Worm (Caenorhabditis elegans): Measurements from ENCODE around the gene kvs-4.

Gene kvs-4

ce11 chrIII:11012264-11012663 is at the start of gene kvs-4:
Gene kvs-4, plus strand, starts transcription at chrIII:11012564.
- TF ChIP-seq ref-1 (GFP tag; conservative IDR thresholded peaks at IDR 0.05), result no peak
- no peak for TF ChIP-seq klf-2 (GFP tag; conservative IDR thresholded peaks at IDR 0.05)
- no peak for TF ChIP-seq T22C8.4 (GFP tag; IDR thresholded peaks at IDR 0.05)

DNA sequence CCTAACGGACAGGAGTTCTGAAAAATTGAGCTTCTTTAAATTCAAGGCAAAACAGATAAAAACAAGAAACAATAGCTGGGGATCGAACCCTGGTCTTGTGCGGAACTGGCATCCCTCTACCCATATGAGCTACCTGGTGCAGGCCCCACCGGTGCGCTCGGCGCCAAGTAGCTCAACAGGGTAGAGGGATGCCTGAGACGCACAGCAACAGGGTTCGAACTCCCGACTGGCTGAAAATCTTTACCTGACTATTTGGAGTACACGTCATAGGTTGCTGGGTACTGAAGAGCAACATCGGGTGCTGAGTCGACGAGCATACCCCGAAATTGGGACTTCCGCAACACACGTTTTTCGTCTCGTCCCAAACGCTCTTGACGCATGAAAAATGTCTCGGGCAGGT is 49.5 kb upstream of the kvs-4 start:
- no peak for TF ChIP-seq flt-1 (GFP tag; IDR thresholded peaks at IDR 0.05)
- TF ChIP-seq cog-1 (tag; optimal IDR thresholded peaks at IDR 0.05), result no peak
- no peak for TF ChIP-seq med-1 (GFP tag; optimal IDR thresholded peaks at IDR 0.05; ENCODE audit: insufficient read depth)
- no peak for TF ChIP-seq ztf-23 (GFP tag; IDR thresholded peaks at IDR 0.05)
- no peak for TF ChIP-seq tab-1 (GFP tag; IDR thresholded peaks at IDR 0.05)
- TF ChIP-seq T22C8.4 (GFP tag; IDR thresholded peaks at IDR 0.05), result no peak
- no peak for TF ChIP-seq klf-2 (GFP tag; conservative IDR thresholded peaks at IDR 0.05)
- no peak for TF ChIP-seq ref-1 (GFP tag; conservative IDR thresholded peaks at IDR 0.05)
- TF ChIP-seq ztf-29 (GFP tag; IDR thresholded peaks at IDR 0.05), result no peak

ce11 chrIII:10967010-10967409 is 45.4 kb upstream of the kvs-4 start, which contains the start of gene W05B2.2:
Gene W05B2.2, minus strand, starts transcription at chrIII:10967110.
- TF ChIP-seq tab-1 (GFP tag; IDR thresholded peaks at IDR 0.05) (no peak), med-1 (GFP tag; optimal IDR thresholded peaks at IDR 0.05; ENCODE audit: insufficient read depth) (no peak), cog-1 (tag; optimal IDR thresholded peaks at IDR 0.05) (no peak), ztf-23 (GFP tag; IDR thresholded peaks at IDR 0.05) (no peak), ref-1 (GFP tag; conservative IDR thresholded peaks at IDR 0.05) (no peak), ztf-29 (GFP tag; IDR thresholded peaks at IDR 0.05) (no peak), klf-2 (GFP tag; conservative IDR thresholded peaks at IDR 0.05) (no peak), T22C8.4 (GFP tag; IDR thresholded peaks at IDR 0.05) (no peak), flt-1 (GFP tag; IDR thresholded peaks at IDR 0.05) (no peak)

DNA sequence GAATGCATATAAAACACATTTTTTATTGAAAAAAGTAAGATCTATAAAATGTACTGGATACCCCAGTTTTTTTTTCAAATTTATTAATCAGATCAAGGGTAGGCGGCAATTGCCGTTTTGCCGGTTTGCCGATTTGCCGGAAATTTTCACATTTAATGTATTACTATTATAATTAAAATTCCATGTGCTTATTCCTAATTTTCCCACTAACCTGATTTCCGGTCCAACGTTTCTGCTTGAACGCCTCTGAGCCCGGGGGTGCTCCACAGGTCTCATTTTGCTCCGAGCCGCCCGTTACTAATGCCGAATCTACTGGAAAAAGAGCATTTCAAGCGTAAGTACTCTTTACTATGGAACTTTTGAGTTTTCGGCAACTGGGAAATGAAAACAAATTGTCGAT is 42.7 kb upstream of the kvs-4 start, which contains the start of gene dhc-4:
dhc-4 (plus strand) TSS at position 301 of the 400 bp plus-strand sequence.
- TF ChIP-seq tab-1 (GFP tag; IDR thresholded peaks at IDR 0.05) (no peak), cog-1 (tag; optimal IDR thresholded peaks at IDR 0.05) (no peak), klf-2 (GFP tag; conservative IDR thresholded peaks at IDR 0.05) (no peak)

- TF ChIP-seq klf-2 (GFP tag; conservative IDR thresholded peaks at IDR 0.05) (no peak), med-1 (GFP tag; optimal IDR thresholded peaks at IDR 0.05; ENCODE audit: insufficient read depth) (no peak), ref-1 (GFP tag; conservative IDR thresholded peaks at IDR 0.05) (no peak), flt-1 (GFP tag; IDR thresholded peaks at IDR 0.05) (no peak), ztf-23 (GFP tag; IDR thresholded peaks at IDR 0.05) (no peak), T22C8.4 (GFP tag; IDR thresholded peaks at IDR 0.05) (no peak), cog-1 (tag; optimal IDR thresholded peaks at IDR 0.05) (no peak), ztf-29 (GFP tag; IDR thresholded peaks at IDR 0.05) (no peak), tab-1 (GFP tag; IDR thresholded peaks at IDR 0.05) (no peak)
Observed at ce11 chrIII:10976580-10976979, 35.8 kb upstream of the kvs-4 start.

DNA sequence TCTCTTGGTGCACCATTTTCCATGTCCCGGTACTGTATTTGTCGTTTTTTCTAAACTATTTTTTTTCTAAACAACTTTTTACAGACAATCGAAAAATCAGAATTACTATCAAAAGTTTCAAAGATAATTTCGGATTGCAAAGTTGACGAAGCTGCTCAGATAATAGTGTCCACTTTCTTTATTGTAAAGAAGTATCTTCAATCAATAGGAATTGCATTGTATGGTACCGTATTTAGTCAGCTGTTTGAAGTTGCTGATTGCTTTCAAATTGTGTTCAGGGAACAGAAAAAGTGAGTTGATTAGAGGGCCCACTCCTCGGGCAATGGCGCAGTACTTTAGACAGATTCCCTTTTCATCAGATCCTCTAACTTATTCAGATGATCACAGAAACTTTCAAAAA is 30.8 kb upstream of the kvs-4 start:
- TF ChIP-seq klf-2 (GFP tag; conservative IDR thresholded peaks at IDR 0.05) (no peak), ref-1 (GFP tag; conservative IDR thresholded peaks at IDR 0.05) (no peak), ztf-29 (GFP tag; IDR thresholded peaks at IDR 0.05) (no peak), T22C8.4 (GFP tag; IDR thresholded peaks at IDR 0.05) (no peak), tab-1 (GFP tag; IDR thresholded peaks at IDR 0.05) (no peak)

DNA sequence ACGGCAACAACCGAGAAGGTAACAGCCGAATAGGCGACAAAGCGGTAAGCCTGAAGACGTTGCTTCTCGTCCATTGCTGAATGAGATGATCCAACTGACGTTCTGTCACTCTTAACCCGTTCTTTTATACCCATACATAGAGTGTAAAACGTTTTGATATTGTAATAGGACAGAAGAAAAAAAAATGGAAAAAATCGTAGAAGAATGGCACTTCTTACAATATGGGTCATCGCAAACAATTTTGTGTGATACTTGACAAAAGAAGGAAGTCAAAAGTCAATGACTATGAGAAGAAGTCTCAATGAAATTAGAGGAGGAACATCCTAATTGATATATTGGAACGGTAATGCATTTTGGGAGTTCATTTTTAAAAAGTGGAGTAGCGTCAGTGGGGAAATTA is 29.2 kb upstream of the kvs-4 start, which contains the start of gene col-92:
col-92 (minus strand) TSS at position 101 of the 400 bp plus-strand sequence.
- TF ChIP-seq med-1 (GFP tag; optimal IDR thresholded peaks at IDR 0.05; ENCODE audit: insufficient read depth) (no peak), ztf-29 (GFP tag; IDR thresholded peaks at IDR 0.05) (no peak), flt-1 (GFP tag; IDR thresholded peaks at IDR 0.05) (no peak), cog-1 (tag; optimal IDR thresholded peaks at IDR 0.05) (no peak), T22C8.4 (GFP tag; IDR thresholded peaks at IDR 0.05) (no peak), klf-2 (GFP tag; conservative IDR thresholded peaks at IDR 0.05) (no peak), tab-1 (GFP tag; IDR thresholded peaks at IDR 0.05) (no peak), ref-1 (GFP tag; conservative IDR thresholded peaks at IDR 0.05) (no peak), ztf-23 (GFP tag; IDR thresholded peaks at IDR 0.05) (no peak)

DNA sequence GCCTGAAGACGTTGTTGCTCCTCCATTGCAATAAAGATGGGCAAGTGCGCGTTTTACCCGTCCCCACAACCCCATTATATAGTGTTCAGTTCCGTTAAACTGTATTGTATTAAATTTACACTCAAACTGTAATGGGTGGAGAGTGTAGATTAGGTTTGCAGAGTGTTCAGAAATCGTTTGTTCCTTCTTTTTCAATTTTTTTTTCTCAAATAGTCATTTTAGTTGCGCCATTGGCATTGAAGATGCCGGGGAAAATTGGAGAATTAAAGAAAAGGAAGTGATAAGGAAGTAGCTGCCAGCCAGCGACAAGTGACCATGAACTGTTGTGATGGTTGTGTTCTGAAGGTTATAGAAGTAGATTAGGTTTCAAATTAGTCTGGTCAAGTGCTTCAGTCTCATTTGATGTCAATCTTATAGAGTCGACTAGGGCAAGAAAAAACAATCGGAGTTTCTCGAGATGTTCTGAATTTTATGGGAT is 26.8 kb upstream of the kvs-4 start, which contains the start of gene col-93:
col-93 (minus strand) TSS at position 51 of the 478 bp plus-strand sequence.
- TF ChIP-seq ztf-29 (GFP tag; IDR thresholded peaks at IDR 0.05) (no peak), T22C8.4 (GFP tag; IDR thresholded peaks at IDR 0.05) (no peak), ztf-23 (GFP tag; IDR thresholded peaks at IDR 0.05) (no peak), flt-1 (GFP tag; IDR thresholded peaks at IDR 0.05) (no peak), ref-1 (GFP tag; conservative IDR thresholded peaks at IDR 0.05) (no peak), cog-1 (tag; optimal IDR thresholded peaks at IDR 0.05) (no peak), med-1 (GFP tag; optimal IDR thresholded peaks at IDR 0.05; ENCODE audit: insufficient read depth) (no peak), klf-2 (GFP tag; conservative IDR thresholded peaks at IDR 0.05) (no peak), tab-1 (GFP tag; IDR thresholded peaks at IDR 0.05) (no peak)

DNA sequence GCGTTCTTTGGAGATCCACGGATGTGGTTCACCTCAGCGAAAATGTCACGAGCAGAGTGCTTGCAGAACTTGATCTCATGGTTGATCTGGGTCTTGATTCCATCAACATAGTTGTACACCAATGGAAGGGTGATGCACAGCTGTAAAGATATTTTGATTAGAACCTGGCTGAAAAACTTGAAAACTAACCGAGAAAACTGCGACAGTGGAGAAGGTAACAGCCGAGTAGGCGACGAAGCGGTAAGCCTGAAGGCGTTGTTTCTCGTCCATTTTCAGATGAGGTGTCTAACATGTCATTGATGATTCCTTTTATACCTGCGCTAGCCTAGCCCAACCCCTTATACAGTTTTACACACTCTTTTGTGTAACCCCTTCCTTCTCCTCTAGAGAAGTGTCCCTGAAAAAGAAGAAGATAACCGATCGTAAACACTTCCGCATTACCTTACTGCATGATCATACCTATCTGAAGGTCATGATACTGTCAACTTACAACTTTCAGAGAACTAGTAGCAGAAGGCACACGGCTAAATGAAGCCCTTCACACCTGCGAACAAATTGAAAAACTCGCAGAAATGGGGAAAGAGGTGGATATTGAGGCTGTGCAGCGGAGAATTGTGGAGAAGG is 24.7 kb upstream of the kvs-4 start, which contains the start of gene col-94:
col-94 (minus strand) TSS at position 313 of the 624 bp plus-strand sequence.
- TF ChIP-seq med-1 (GFP tag; optimal IDR thresholded peaks at IDR 0.05; ENCODE audit: insufficient read depth), result no peak
- no peak for TF ChIP-seq T22C8.4 (GFP tag; IDR thresholded peaks at IDR 0.05)
- no peak for TF ChIP-seq tab-1 (GFP tag; IDR thresholded peaks at IDR 0.05)
- TF ChIP-seq ref-1 (GFP tag; conservative IDR thresholded peaks at IDR 0.05), result no peak
- TF ChIP-seq cog-1 (tag; optimal IDR thresholded peaks at IDR 0.05), result no peak
- no peak for TF ChIP-seq klf-2 (GFP tag; conservative IDR thresholded peaks at IDR 0.05)
- no peak for TF ChIP-seq ztf-29 (GFP tag; IDR thresholded peaks at IDR 0.05)
- no peak for TF ChIP-seq flt-1 (GFP tag; IDR thresholded peaks at IDR 0.05)
- TF ChIP-seq ztf-23 (GFP tag; IDR thresholded peaks at IDR 0.05), result no peak

ce11 chrIII:10989491-10990032 is 22.8 kb upstream of the kvs-4 start:
- TF ChIP-seq ztf-29 (GFP tag; IDR thresholded peaks at IDR 0.05), result peak; percentile 93
- peak; percentile 97 for TF ChIP-seq ztf-23 (GFP tag; IDR thresholded peaks at IDR 0.05)
- peak; percentile 94 for TF ChIP-seq tab-1 (GFP tag; IDR thresholded peaks at IDR 0.05)
- peak; percentile 96 for TF ChIP-seq cog-1 (tag; optimal IDR thresholded peaks at IDR 0.05)
- peak; percentile 96 for TF ChIP-seq klf-2 (GFP tag; conservative IDR thresholded peaks at IDR 0.05)
- peak; percentile 92 for TF ChIP-seq T22C8.4 (GFP tag; IDR thresholded peaks at IDR 0.05)
- TF ChIP-seq med-1 (GFP tag; optimal IDR thresholded peaks at IDR 0.05; ENCODE audit: insufficient read depth), result peak; percentile 66
- peak; percentile 96 for TF ChIP-seq flt-1 (GFP tag; IDR thresholded peaks at IDR 0.05)
- TF ChIP-seq ref-1 (GFP tag; conservative IDR thresholded peaks at IDR 0.05), result peak; percentile 91

Measured in whole organism, midembryonic.